Worm (Caenorhabditis elegans) whole organism, L4 larva: ENCODE measurements around the gene C35A5.10.

Source experiments
- F49E8.2 ChIP-seq: sonication (generic microtip); optimal IDR thresholded peaks from 2 replicates; lab custom pipeline; 2016; ENCODE audit warnings: missing compliant biosample characterization, mild to moderate bottlenecking, missing genetic modification characterization, borderline replicate concordance
- Y5F2A.4 ChIP-seq: fragments of 200-800 bp; sonication (Bioruptor generic); optimal IDR thresholded peaks from 2 replicates; lab custom pipeline; 2018; ENCODE audit warnings: mild to moderate bottlenecking, missing genetic modification characterization, missing compliant biosample characterization
- aha-1 ChIP-seq: fragments of 150-350 bp; peaks from one replicate; lab custom pipeline; 2014; ENCODE audit warnings: missing biosample characterization, missing genetic modification characterization
- aly-2 ChIP-seq: sonication (generic microtip); optimal IDR thresholded peaks from 2 replicates; lab custom pipeline; 2018; ENCODE audit warnings: missing biosample characterization, missing genetic modification characterization
- ama-1 ChIP-seq: fragments of 150-350 bp; optimal IDR thresholded peaks from 2 replicates; lab custom pipeline; 2014; ENCODE audit warnings: inconsistent platforms, mixed read lengths
- arid-1 ChIP-seq: fragments of 200-800 bp; sonication (Bioruptor generic); conservative IDR thresholded peaks from 2 replicates; pipeline ENCODE4 v1.3.6; 2022; ENCODE audit warnings: missing genetic modification reagents, missing genetic modification characterization, missing compliant biosample characterization
- rbr-2 ChIP-seq: sonication (generic microtip); optimal IDR thresholded peaks from 2 replicates; lab custom pipeline; 2016; ENCODE audit warnings: missing genotype, missing genetic modification characterization, missing compliant biosample characterization
- set-16 ChIP-seq: fragments of 200-800 bp; sonication (Bioruptor generic); IDR thresholded peaks from 2 replicates; pipeline ENCODE4 v1.3.6; 2022; ENCODE audit warnings: missing genetic modification reagents, missing genetic modification characterization, missing compliant biosample characterization
- snpc-4 ChIP-seq: fragments of 150-350 bp; optimal IDR thresholded peaks from 2 replicates; lab custom pipeline; 2014; ENCODE audit warnings: missing biosample characterization, missing genetic modification characterization
- zag-1 ChIP-seq: fragments of 150-350 bp; optimal IDR thresholded peaks from 2 replicates; lab custom pipeline; 2014; ENCODE audit warnings: missing biosample characterization, missing genetic modification characterization

The C35A5.10 gene

DNA sequence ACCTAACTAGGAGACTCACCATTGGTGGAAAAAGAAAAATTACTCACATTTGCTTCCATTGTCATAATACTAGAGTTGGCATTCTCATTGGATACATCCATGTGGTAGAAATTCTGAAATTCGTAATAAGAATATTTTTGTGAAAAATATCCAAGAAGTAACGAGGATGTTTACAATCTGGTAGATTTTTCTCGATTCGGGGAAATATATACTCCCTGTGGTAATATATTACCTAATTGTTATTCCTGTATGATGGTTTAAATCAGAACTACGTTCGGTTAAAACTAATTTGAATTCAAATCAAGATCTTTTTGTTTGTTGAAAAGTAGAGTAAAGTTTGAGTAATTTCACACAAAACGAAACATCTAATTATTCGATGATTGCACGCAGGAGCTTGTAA, 45.0 kb downstream of the C35A5.10 start, which contains the start of gene srd-34:
Gene srd-34, minus strand, starts transcription at position 101 of the 400 bp plus-strand sequence.
- no peak for TF ChIP-seq ama-1 (lab: Kevin White, UChicago)
- no peak for TF ChIP-seq F49E8.2 (tag; lab: Kevin White, UChicago)
- no peak for TF ChIP-seq zag-1 (tag; lab: Kevin White, UChicago)

DNA sequence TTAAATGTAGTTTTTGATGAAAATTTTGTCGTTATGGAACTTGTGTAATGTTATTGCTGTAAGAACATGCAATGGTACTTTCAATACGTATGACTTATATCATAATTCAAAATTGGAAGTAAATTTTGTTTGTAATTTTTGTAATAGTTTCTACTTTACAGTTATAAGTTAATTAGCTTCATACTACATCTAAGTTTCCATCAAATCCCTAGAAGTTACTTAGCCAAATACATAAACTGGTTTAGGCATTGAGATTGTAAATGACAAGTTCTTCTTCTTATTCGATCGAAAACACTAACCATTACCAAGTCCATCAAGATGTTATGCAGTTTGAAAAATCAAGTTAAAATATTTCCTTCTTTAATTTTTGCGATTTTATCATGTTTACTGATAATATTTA, 45.7 kb downstream of the C35A5.10 start, which contains the start of gene F32G8.2:
Gene F32G8.2, plus strand, starts transcription at position 301 of the 400 bp plus-strand sequence.
- TF ChIP-seq aha-1: no peak
- TF ChIP-seq rbr-2 (tag; lab: Kevin White, UChicago): no peak
- TF ChIP-seq snpc-4 (tag; lab: Kevin White, UChicago): no peak
- TF ChIP-seq aly-2 (tag; lab: Kevin White, UChicago): no peak
- no peak for TF ChIP-seq Y5F2A.4 (GFP tag; lab: Kevin White, UChicago)
- TF ChIP-seq arid-1 (GFP tag; lab: Robert Waterston, UW): no peak
- no peak for TF ChIP-seq set-16 (GFP tag; lab: Robert Waterston, UW)
